Fruit fly (Drosophila melanogaster): ENCODE data around the gene CG10472.
A peak's percentile ranks its signal among the peaks of the same experiment; 100 is the strongest.

Gene CG10472

DNA sequence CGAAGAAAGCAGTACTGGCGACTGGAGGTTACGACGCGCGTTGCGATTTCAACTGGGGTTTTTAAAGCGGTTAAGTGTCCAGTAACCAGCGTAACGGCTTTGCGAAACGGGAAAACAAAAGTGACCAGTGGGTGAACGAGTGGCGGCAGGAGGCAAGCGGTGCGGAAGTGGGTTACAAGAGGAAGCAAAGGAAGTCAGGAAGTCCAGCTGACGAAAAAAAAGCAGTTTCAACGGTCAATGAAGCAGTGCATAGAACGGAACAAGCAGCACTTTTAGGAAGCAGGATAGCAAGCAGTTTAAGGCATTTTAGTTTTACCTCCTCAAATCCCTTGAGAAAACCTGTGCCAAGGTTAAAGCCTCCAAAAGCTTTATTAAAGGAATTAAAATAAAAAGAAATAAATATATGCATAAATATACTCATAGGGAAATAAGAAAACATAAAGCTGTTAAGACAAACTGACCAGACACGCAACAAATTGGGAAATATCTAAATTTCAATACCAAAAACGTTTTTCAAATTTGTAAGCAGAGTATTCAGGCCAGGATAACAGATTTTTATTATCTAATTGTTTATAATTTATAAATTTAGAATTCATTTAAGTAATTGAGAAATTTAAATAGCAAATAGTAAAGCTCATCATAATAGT, 3.5 kb downstream of the CG10472 start, which contains the start of gene CG6592 (continued):
- TF ChIP-seq nmo (GFP tag; optimal IDR thresholded peaks at IDR 0.05) (peak; percentile 59), Six4 (GFP tag; optimal IDR thresholded peaks at IDR 0.05) (no peak), ssp (GFP tag; IDR thresholded peaks at IDR 0.05) (no peak), CkIIα-i1 (GFP tag; IDR thresholded peaks at IDR 0.05) (no peak), CG5953 (GFP tag; IDR thresholded peaks at IDR 0.05) (no peak), CG18619 (GFP tag; optimal IDR thresholded peaks at IDR 0.05) (peak; percentile 44), CG5180 (GFP tag; optimal IDR thresholded peaks at IDR 0.05) (no peak), vfl (GFP tag; optimal IDR thresholded peaks at IDR 0.05) (no peak), CG3995 (GFP tag; optimal IDR thresholded peaks at IDR 0.05) (no peak), Awh (GFP tag; IDR thresholded peaks at IDR 0.05) (no peak), Hr39 (optimal IDR thresholded peaks at IDR 0.05) (no peak), Ravus (GFP tag; IDR thresholded peaks at IDR 0.05) (no peak), br (optimal IDR thresholded peaks at IDR 0.05) (no peak), CG7556 (GFP tag; optimal IDR thresholded peaks at IDR 0.05) (no peak), gro (GFP tag; optimal IDR thresholded peaks at IDR 0.05) (no peak), gsb-n (tag; optimal IDR thresholded peaks at IDR 0.05) (no peak), Usf (GFP tag; optimal IDR thresholded peaks at IDR 0.05) (peak; percentile 68), hbn (GFP tag; IDR thresholded peaks at IDR 0.05; ENCODE audit: partially characterized antibody) (no peak), zen2 (GFP tag; IDR thresholded peaks at IDR 0.05; ENCODE audit: partially characterized antibody) (no peak), rib (GFP tag; IDR thresholded peaks at IDR 0.05) (no peak), ttk (GFP tag; IDR thresholded peaks at IDR 0.05) (no peak), exex (tag; optimal IDR thresholded peaks at IDR 0.05) (no peak), CG18476 (GFP tag; optimal IDR thresholded peaks at IDR 0.05) (no peak), CTCF (GFP tag; optimal IDR thresholded peaks at IDR 0.05) (no peak), Gsc (GFP tag; IDR thresholded peaks at IDR 0.05) (no peak), CG4360 (GFP tag; IDR thresholded peaks at IDR 0.05) (no peak), danr (GFP tag; IDR thresholded peaks at IDR 0.05) (no peak), en (GFP tag; optimal IDR thresholded peaks at IDR 0.05) (no peak), CG7928 (GFP tag; optimal IDR thresholded peaks at IDR 0.05) (no peak), HLHmδ (GFP tag; optimal IDR thresholded peaks at IDR 0.05) (no peak), schlank (tag; optimal IDR thresholded peaks at IDR 0.05) (no peak), CG31224 (GFP tag; IDR thresholded peaks at IDR 0.05) (no peak), gcm (GFP tag; optimal IDR thresholded peaks at IDR 0.05) (no peak), sug (tag; optimal IDR thresholded peaks at IDR 0.05) (no peak), ftz-f1 (GFP tag; optimal IDR thresholded peaks at IDR 0.05) (no peak), scrt (GFP tag; optimal IDR thresholded peaks at IDR 0.05) (no peak), CG17361 (GFP tag; IDR thresholded peaks at IDR 0.05) (no peak; the same call in 2 of the 3 replicates), dpn (GFP tag; optimal IDR thresholded peaks at IDR 0.05) (peak in 1 of 2 experiments; percentile 61), grau (tag; optimal IDR thresholded peaks at IDR 0.05) (no peak), CG10274 (GFP tag; optimal IDR thresholded peaks at IDR 0.05) (no peak), CG32772 (GFP tag; IDR thresholded peaks at IDR 0.05) (no peak), CG9609 (GFP tag; optimal IDR thresholded peaks at IDR 0.05) (peak; percentile 36), croc (GFP tag; conservative IDR thresholded peaks at IDR 0.05) (peak; percentile 26; the same call in 1 of the 3 replicates), CG5245 (GFP tag; optimal IDR thresholded peaks at IDR 0.05) (no peak), eyg (GFP tag; optimal IDR thresholded peaks at IDR 0.05) (no peak), CG4328 (GFP tag; optimal IDR thresholded peaks at IDR 0.05) (no peak), Dip2 (GFP tag; IDR thresholded peaks at IDR 0.05) (no peak), Lpt (GFP tag; optimal IDR thresholded peaks at IDR 0.05) (no peak), caup (GFP tag; optimal IDR thresholded peaks at IDR 0.05; ENCODE audit: severe bottlenecking) (no peak), bsh (GFP tag; optimal IDR thresholded peaks at IDR 0.05) (no peak), Adf1 (GFP tag; IDR thresholded peaks at IDR 0.05) (no peak), B-H2 (GFP tag; optimal IDR thresholded peaks at IDR 0.05) (no peak), unc-4 (GFP tag; IDR thresholded peaks at IDR 0.05; ENCODE audit: partially characterized antibody) (no peak)

Measured in whole organism, embryonic.